Worm (Caenorhabditis elegans) whole organism, dauer: ENCODE measurements around the gene skr-3.

Source experiments
- unc-62 ChIP-seq: sonication (generic microtip); optimal IDR thresholded peaks from 2 replicates; lab custom pipeline; 2017; ENCODE audit warnings: missing biosample characterization, missing genetic modification reagents, missing genetic modification characterization

Gene skr-3

ce11 chrV:16120922-16121321 lies at the start of gene skr-3:
Gene skr-3, plus strand, starts transcription at chrV:16121084.
- no peak for TF ChIP-seq unc-62

ce11 chrV:16071167-16071566 lies 49.7 kb upstream of the skr-3 start, which contains the start of gene nhr-176:
Gene nhr-176, plus strand, starts transcription at chrV:16071325.
- TF ChIP-seq unc-62 = no peak

ce11 chrV:16073856-16074255 lies 47.0 kb upstream of the skr-3 start, which contains the start of gene srj-10:
Gene srj-10, minus strand, starts transcription at chrV:16073956.
- TF ChIP-seq unc-62 = no peak

ce11 chrV:16075250-16075709 lies 45.6 kb upstream of the skr-3 start, which contains the start of the genes F14H3.12 and srj-29:
Gene F14H3.12, minus strand, starts transcription at chrV:16075323.
Gene srj-29, plus strand, starts transcription at chrV:16075659.
- TF ChIP-seq unc-62 = no peak

ce11 chrV:16080039-16080438 lies 40.8 kb upstream of the skr-3 start:
- TF ChIP-seq unc-62 = no peak

ce11 chrV:16080678-16081077 lies 40.2 kb upstream of the skr-3 start:
- TF ChIP-seq unc-62 = no peak

ce11 chrV:16090685-16091084 lies 30.2 kb upstream of the skr-3 start, which contains the start of gene F22B8.3:
Gene F22B8.3, plus strand, starts transcription at chrV:16090985.
- TF ChIP-seq unc-62 = no peak

ce11 chrV:16094284-16094683 lies 26.6 kb upstream of the skr-3 start, which contains the start of gene F22B8.7:
Gene F22B8.7, plus strand, starts transcription at chrV:16094584.
- TF ChIP-seq unc-62 = no peak

- no peak for TF ChIP-seq unc-62
These were observed 26.0 kb upstream of the skr-3 start for ce11 chrV:16094862-16095261.

- TF ChIP-seq unc-62 = no peak
These were observed 21.4 kb upstream of the skr-3 start, which contains the start of gene str-7 for ce11 chrV:16099441-16099840. Gene str-7, minus strand, starts transcription at chrV:16099541.

- TF ChIP-seq unc-62 = no peak
These were observed 20.7 kb upstream of the skr-3 start, which contains the start of gene cth-1 for ce11 chrV:16100103-16100730. Gene cth-1, plus strand, starts transcription at chrV:16100680.

- TF ChIP-seq unc-62 = no peak
These were observed 17.3 kb upstream of the skr-3 start, which contains the start of gene argk-1 for ce11 chrV:16103594-16103993. Gene argk-1, plus strand, starts transcription at chrV:16103894.

ce11 chrV:16114237-16114636 lies 6.6 kb upstream of the skr-3 start, which contains the start of gene srxa-16:
Gene srxa-16, minus strand, starts transcription at chrV:16114337.
- no peak for TF ChIP-seq unc-62

- no peak for TF ChIP-seq unc-62
These were observed 5.5 kb upstream of the skr-3 start, which contains the start of gene str-25 for ce11 chrV:16115381-16115780. Gene str-25, plus strand, starts transcription at chrV:16115681.

ce11 chrV:16118601-16119000 lies 2.3 kb upstream of the skr-3 start, which contains the start of gene str-103:
Gene str-103, minus strand, starts transcription at chrV:16118701.
- no peak for TF ChIP-seq unc-62

ce11 chrV:16120499-16120898 lies 385 bp upstream of the skr-3 start:
- TF ChIP-seq unc-62 = no peak

ce11 chrV:16121451-16121850 lies 567 bp downstream of the skr-3 start:
- no peak for TF ChIP-seq unc-62

- TF ChIP-seq unc-62 = no peak
These were observed 3.9 kb downstream of the skr-3 start, which contains the start of gene nhr-111 for ce11 chrV:16124739-16125138. Gene nhr-111, minus strand, starts transcription at chrV:16124839.
